Worm (Caenorhabditis elegans) whole organism, midembryonic: ENCODE measurements around the gene srw-39.

Experiments
- T22C8.4 ChIP-seq: fragments of 200-800 bp; sonication (Bioruptor generic); IDR thresholded peaks from 2 replicates; pipeline ENCODE4 v1.3.6; 2022; ENCODE audit warnings: missing genetic modification characterization, missing compliant biosample characterization
- cog-1 ChIP-seq: sonication (generic microtip); optimal IDR thresholded peaks from 2 replicates; lab custom pipeline; 2016; ENCODE audit warnings: missing genetic modification characterization, missing compliant biosample characterization
- flt-1 ChIP-seq: fragments of 200-800 bp; sonication (Bioruptor generic); IDR thresholded peaks from 2 replicates; pipeline ENCODE4 v1.3.6; 2022; ENCODE audit warnings: missing genetic modification characterization, missing compliant biosample characterization
- klf-2 ChIP-seq: fragments of 200-800 bp; sonication (Bioruptor generic); conservative IDR thresholded peaks from 2 replicates; pipeline ENCODE4 v1.3.6; 2022; ENCODE audit warnings: missing genetic modification reagents, missing genetic modification characterization, missing compliant biosample characterization
- med-1 ChIP-seq: sonication (generic microtip); optimal IDR thresholded peaks from 2 replicates; lab custom pipeline; 2017; ENCODE audit warnings: missing genetic modification characterization, mild to moderate bottlenecking, missing compliant biosample characterization, antibody characterized with exemption, missing genetic modification reagents; ENCODE audit not compliant: insufficient read depth
- ref-1 ChIP-seq: fragments of 200-800 bp; sonication (Bioruptor generic); conservative IDR thresholded peaks from 2 replicates; pipeline ENCODE4 v1.3.6; 2022; ENCODE audit warnings: missing genetic modification reagents, missing genetic modification characterization, missing compliant biosample characterization
- tab-1 ChIP-seq: fragments of 200-800 bp; sonication (Bioruptor generic); IDR thresholded peaks from 2 replicates; pipeline ENCODE4 v1.3.6; 2022; ENCODE audit warnings: missing genetic modification characterization, missing compliant biosample characterization
- ztf-23 ChIP-seq: fragments of 200-800 bp; sonication (Bioruptor generic); IDR thresholded peaks from 2 replicates; pipeline ENCODE4 v1.3.6; 2022; ENCODE audit warnings: missing genetic modification reagents, missing genetic modification characterization, missing compliant biosample characterization
- ztf-29 ChIP-seq: fragments of 200-800 bp; sonication (Bioruptor generic); IDR thresholded peaks from 2 replicates; pipeline ENCODE4 v1.3.6; 2022; ENCODE audit warnings: missing genetic modification reagents, missing genetic modification characterization, missing compliant biosample characterization

srw-39 gene

ce11 chrV:20143711-20144110 lies 28.1 kb downstream of the srw-39 start:
- TF ChIP-seq ref-1 (no peak), ztf-29 (GFP tag; lab: Robert Waterston, UW) (no peak), klf-2 (GFP tag; lab: Robert Waterston, UW) (no peak), med-1 (no peak), ztf-23 (GFP tag; lab: Robert Waterston, UW) (no peak), tab-1 (no peak), cog-1 (tag; lab: Kevin White, UChicago) (no peak), T22C8.4 (GFP tag; lab: Robert Waterston, UW) (no peak), flt-1 (GFP tag; lab: Robert Waterston, UW) (no peak)

ce11 chrV:20142285-20142684 lies 29.6 kb downstream of the srw-39 start, which contains the start of gene Y113G7A.12:
Y113G7A.12 (plus strand) TSS chrV:20142585.
- TF ChIP-seq ref-1: no peak
- no peak for TF ChIP-seq tab-1
- no peak for TF ChIP-seq ztf-29 (GFP tag; lab: Robert Waterston, UW)
- TF ChIP-seq T22C8.4 (GFP tag; lab: Robert Waterston, UW): no peak
- TF ChIP-seq flt-1 (GFP tag; lab: Robert Waterston, UW): no peak
- no peak for TF ChIP-seq med-1
- TF ChIP-seq ztf-23 (GFP tag; lab: Robert Waterston, UW): no peak
- no peak for TF ChIP-seq klf-2 (GFP tag; lab: Robert Waterston, UW)
- no peak for TF ChIP-seq cog-1 (tag; lab: Kevin White, UChicago)

DNA sequence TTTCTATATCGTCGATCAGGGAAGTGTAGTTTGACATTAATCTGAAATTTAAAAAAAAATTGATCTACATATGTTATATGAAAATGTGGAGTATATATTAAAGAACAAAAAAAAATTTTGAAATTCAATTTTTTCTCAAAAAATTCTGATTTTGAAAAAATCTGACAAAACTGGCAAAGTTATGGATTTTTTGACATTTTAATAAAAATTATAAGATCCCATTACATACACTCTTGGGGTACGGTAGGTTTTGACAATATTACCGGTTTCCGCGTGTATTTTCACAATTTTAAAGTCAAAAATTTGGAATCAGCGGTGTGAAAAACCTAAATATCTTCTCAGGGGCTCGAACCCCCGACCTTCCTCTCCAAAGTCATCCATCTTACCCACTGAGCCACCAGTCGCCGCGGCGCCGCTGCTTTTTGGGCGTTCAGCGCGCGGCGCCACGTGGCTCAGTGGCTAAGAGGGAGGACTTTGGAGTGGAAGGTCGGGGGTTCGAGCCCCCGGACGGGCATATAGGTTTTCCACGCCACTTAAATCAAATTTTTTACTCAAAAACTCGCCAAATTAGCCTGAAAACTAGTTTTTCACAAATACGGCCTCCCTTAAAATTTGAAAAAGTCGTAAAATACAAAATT lies 33.3 kb downstream of the srw-39 start, which contains the start of gene Y113G7A.14:
Gene Y113G7A.14 (minus strand): TSS at position 51 of the 638 bp plus-strand sequence.
- TF ChIP-seq ztf-29 (GFP tag; lab: Robert Waterston, UW) (no peak), tab-1 (no peak), med-1 (no peak), cog-1 (tag; lab: Kevin White, UChicago) (no peak), flt-1 (GFP tag; lab: Robert Waterston, UW) (no peak), T22C8.4 (GFP tag; lab: Robert Waterston, UW) (no peak), ztf-23 (GFP tag; lab: Robert Waterston, UW) (no peak), ref-1 (no peak), klf-2 (GFP tag; lab: Robert Waterston, UW) (no peak)

DNA sequence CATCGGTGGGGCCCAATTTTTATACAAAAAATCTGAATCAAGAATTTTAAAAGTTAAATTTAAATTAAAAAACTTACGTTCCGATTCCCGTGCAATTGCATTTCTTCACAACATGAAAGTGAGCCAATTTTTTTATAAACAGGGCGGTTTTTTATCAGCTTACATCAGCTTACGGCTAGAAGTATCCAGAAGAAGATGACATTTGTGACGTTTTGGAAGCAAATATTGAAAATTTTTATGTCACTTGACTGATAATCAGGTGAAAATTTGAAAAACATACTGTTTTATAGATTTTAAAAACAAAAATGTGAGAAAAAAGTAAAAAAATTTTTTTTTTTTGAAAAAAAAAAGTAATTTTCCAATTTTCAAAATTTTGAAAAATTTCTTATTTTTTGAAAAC lies 36.6 kb downstream of the srw-39 start, which contains the start of gene Y113G7A.22:
Gene Y113G7A.22 (minus strand): TSS at position 101 of the 400 bp plus-strand sequence.
- TF ChIP-seq cog-1 (tag; lab: Kevin White, UChicago) (no peak), klf-2 (GFP tag; lab: Robert Waterston, UW) (no peak), ref-1 (no peak), tab-1 (no peak), med-1 (no peak), flt-1 (GFP tag; lab: Robert Waterston, UW) (no peak), T22C8.4 (GFP tag; lab: Robert Waterston, UW) (no peak), ztf-23 (GFP tag; lab: Robert Waterston, UW) (no peak), ztf-29 (GFP tag; lab: Robert Waterston, UW) (no peak)

ce11 chrV:20134797-20135196 lies 37.0 kb downstream of the srw-39 start:
- TF ChIP-seq flt-1 (GFP tag; lab: Robert Waterston, UW): no peak
- no peak for TF ChIP-seq ztf-29 (GFP tag; lab: Robert Waterston, UW)
- no peak for TF ChIP-seq ztf-23 (GFP tag; lab: Robert Waterston, UW)
- no peak for TF ChIP-seq cog-1 (tag; lab: Kevin White, UChicago)
- no peak for TF ChIP-seq tab-1
- TF ChIP-seq ref-1: no peak
- TF ChIP-seq klf-2 (GFP tag; lab: Robert Waterston, UW): no peak
- TF ChIP-seq T22C8.4 (GFP tag; lab: Robert Waterston, UW): no peak
- no peak for TF ChIP-seq med-1

DNA sequence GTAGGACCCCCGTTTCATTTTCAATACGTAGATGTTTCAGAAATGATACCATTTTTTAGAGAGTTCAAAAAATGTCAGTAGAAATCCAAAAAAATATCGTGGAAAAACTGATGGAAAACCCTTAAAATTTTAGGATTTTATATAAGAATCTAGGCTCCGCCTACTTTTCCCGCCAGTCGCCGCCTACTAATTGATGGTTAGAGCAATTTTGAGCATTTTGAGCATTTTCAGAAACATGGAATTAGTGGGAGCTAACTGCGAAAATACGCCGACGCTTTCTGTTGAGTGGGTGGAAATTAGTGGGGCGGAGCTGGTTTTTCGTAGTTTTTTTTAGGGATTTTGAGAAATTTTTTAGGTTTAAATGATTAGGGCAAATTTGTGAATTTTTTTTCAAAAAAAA lies 38.7 kb downstream of the srw-39 start, which contains the start of gene ssu-1:
Gene ssu-1 (minus strand): TSS at position 101 of the 400 bp plus-strand sequence.
- TF ChIP-seq T22C8.4 (GFP tag; lab: Robert Waterston, UW): no peak
- no peak for TF ChIP-seq tab-1
- TF ChIP-seq flt-1 (GFP tag; lab: Robert Waterston, UW): no peak
- TF ChIP-seq klf-2 (GFP tag; lab: Robert Waterston, UW): no peak
- no peak for TF ChIP-seq ztf-23 (GFP tag; lab: Robert Waterston, UW)
- TF ChIP-seq ref-1: no peak

DNA sequence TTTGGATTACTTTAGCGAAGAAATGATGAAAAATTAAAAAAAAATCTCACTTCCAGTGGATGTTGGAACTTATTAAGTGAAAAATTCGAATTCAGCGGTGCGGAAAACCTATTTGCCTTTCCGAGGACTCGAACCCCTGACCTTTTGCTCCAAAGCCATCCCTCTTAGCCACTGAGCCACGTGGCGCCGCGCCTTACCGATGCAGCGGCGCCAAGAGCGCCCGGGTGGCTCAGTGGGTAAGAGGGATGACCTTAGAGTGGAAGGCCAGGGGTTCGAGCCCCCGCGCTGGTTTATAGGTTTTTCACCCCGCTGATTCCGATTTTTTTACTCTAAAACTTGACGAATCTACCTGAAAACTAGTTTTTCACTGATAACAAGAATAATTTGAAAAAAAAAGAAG lies 44.3 kb downstream of the srw-39 start:
- TF ChIP-seq med-1 (no peak), ref-1 (no peak), ztf-29 (GFP tag; lab: Robert Waterston, UW) (no peak), cog-1 (tag; lab: Kevin White, UChicago) (no peak), tab-1 (no peak), T22C8.4 (GFP tag; lab: Robert Waterston, UW) (no peak), flt-1 (GFP tag; lab: Robert Waterston, UW) (no peak), ztf-23 (GFP tag; lab: Robert Waterston, UW) (no peak), klf-2 (GFP tag; lab: Robert Waterston, UW) (no peak)

DNA sequence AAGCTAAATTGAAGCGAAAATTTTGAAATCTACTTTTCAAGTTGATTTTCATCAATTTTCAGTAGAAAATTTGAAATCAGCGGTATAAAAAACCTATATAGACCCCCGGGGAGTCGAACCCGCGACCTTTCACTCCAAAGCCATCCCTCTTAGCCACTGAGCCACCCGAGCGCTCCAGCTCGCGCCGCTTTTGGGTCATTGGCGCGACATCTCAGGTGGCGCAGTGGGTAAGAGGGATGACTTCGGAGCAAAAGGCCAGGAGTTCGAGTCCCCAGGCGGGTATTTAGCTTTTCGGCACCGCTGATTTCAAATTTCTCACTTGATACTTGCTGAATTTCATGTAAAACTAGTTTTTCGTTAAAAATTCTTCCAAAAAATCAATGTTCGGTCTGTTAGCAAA lies 45.2 kb downstream of the srw-39 start:
- TF ChIP-seq klf-2 (GFP tag; lab: Robert Waterston, UW) (0 out of 2 replicates have a peak, but pooled peaks have one; percentile 23), flt-1 (GFP tag; lab: Robert Waterston, UW) (no peak)

- TF ChIP-seq T22C8.4 (GFP tag; lab: Robert Waterston, UW) (no peak), cog-1 (tag; lab: Kevin White, UChicago) (no peak), tab-1 (no peak), klf-2 (GFP tag; lab: Robert Waterston, UW) (no peak), ztf-29 (GFP tag; lab: Robert Waterston, UW) (no peak), ztf-23 (GFP tag; lab: Robert Waterston, UW) (no peak)
Measured at ce11 chrV:20125137-20125536, 46.7 kb downstream of the srw-39 start.

DNA sequence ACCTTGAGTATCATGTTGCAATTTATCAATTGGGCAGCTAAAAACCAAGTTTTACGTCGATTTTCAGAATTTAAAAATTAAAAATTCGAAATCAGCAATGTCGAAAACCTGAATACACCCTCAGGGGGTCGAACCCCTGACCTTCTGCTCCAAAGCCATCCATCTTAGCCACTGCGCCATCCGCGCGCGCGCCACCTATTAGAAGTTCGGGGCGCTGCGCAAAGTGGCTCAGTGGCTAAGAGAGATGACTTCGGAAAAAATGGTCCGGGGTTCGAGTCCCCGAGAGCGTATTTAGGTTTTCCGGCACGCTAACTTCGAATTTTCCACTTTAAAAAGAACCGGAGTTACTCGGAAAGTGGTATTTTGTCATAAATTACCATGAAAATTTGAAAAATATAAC lies 47.4 kb downstream of the srw-39 start:
- no peak for TF ChIP-seq med-1
- no peak for TF ChIP-seq ref-1
- TF ChIP-seq T22C8.4 (GFP tag; lab: Robert Waterston, UW): no peak
- TF ChIP-seq klf-2 (GFP tag; lab: Robert Waterston, UW): no peak
- no peak for TF ChIP-seq cog-1 (tag; lab: Kevin White, UChicago)
- no peak for TF ChIP-seq flt-1 (GFP tag; lab: Robert Waterston, UW)
- TF ChIP-seq ztf-23 (GFP tag; lab: Robert Waterston, UW): no peak
- no peak for TF ChIP-seq tab-1
- no peak for TF ChIP-seq ztf-29 (GFP tag; lab: Robert Waterston, UW)
